Worm (Caenorhabditis elegans): Measurements from ENCODE around the gene cyp-13A5.

cyp-13A5 gene

DNA sequence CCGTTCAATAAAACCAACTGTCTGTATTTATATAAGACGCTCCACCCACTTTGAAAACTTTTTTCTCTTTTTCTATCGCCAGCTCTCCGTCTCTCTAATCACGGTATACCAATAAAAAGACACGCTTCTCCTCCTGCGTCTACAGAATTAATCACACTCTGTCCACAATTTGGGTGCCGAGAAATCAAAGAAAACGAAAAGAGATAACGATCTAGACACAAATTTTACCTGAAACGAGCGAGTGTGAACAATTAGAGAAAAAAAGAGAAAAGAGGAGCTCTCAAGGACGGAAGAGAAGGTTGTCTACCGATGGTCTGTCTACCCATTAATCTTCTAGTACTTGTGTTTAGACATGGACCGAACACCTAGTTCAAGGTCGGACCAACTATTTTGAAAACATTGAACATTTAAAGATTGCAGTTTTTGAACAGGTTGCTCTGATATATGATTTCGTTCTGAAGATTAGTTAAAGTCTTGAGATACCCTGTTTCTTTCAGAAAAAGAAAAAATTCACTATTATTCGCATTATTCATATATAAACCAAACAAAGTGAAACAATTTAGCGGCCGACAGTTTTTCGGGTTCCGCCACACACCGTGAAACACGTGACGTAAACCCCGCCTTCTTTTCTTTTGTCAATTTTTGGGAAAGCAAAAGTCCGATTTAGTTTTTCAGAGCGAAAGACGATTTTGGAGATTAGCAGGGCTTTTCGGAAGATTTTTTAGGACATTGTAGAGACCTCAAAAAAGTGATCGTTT, 12.6 kb downstream of the cyp-13A5 start, which contains the start of gene cyp-13A2:
Gene cyp-13A2 (minus strand): TSS at position 235 of the 758 bp plus-strand sequence.
- TF ChIP-seq arid-1 (GFP tag; conservative IDR thresholded peaks at IDR 0.05) (no peak), nhr-25 (tag; optimal IDR thresholded peaks at IDR 0.05; ENCODE audit: borderline replicate concordance, insufficient read depth) (peak; percentile 33), T20F7.1 (GFP tag; optimal IDR thresholded peaks at IDR 0.05) (peak; percentile 16), nhr-102 (tag; optimal IDR thresholded peaks at IDR 0.05) (peak; percentile 68), snpc-4 (tag; optimal IDR thresholded peaks at IDR 0.05) (peak; percentile 83), pha-4 (GFP tag; IDR thresholded peaks at IDR 0.05) (0 out of 2 replicates have a peak, but pooled peaks have one; percentile 13), pha-4 (tag; optimal IDR thresholded peaks at IDR 0.05) (peak; percentile 34), nhr-41 (GFP tag; IDR thresholded peaks at IDR 0.05) (no peak), unc-62 (GFP tag; optimal IDR thresholded peaks at IDR 0.05 in 1 of 2) (peak in 1 of 2 experiments; percentile 91), unc-62 (tag; optimal IDR thresholded peaks at IDR 0.05) (no peak), mep-1 (tag; optimal IDR thresholded peaks at IDR 0.05) (peak; percentile 58), nhr-48 (tag; optimal IDR thresholded peaks at IDR 0.05) (peak; percentile 29), Y48G9A.11 (GFP tag; IDR thresholded peaks at IDR 0.05) (0 out of 2 replicates have a peak, but pooled peaks have one; percentile 23), dve-1 (tag; optimal IDR thresholded peaks at IDR 0.05; ENCODE audit: insufficient read depth) (peak; percentile 77), mxl-2 (GFP tag; conservative IDR thresholded peaks at IDR 0.05) (no peak), mxl-3 (GFP tag; optimal IDR thresholded peaks at IDR 0.05) (no peak), ztf-11 (tag; optimal IDR thresholded peaks at IDR 0.05) (no peak), spr-1 (tag; optimal IDR thresholded peaks at IDR 0.05) (no peak), hlh-30 (tag; optimal IDR thresholded peaks at IDR 0.05; ENCODE audit: insufficient read depth) (peak; percentile 24), daf-16 (GFP tag; optimal IDR thresholded peaks at IDR 0.05) (no peak), daf-16 (tag; optimal IDR thresholded peaks at IDR 0.05) (peak; percentile 28), nhr-11 (tag; optimal IDR thresholded peaks at IDR 0.05) (peak; percentile 80), ces-1 (GFP tag; optimal IDR thresholded peaks at IDR 0.05) (no peak), php-3 (GFP tag; IDR thresholded peaks at IDR 0.05) (peak; percentile 64), lsy-2 (tag; optimal IDR thresholded peaks at IDR 0.05) (peak; percentile 22 to 50), ceh-20 (GFP tag; IDR thresholded peaks at IDR 0.05) (no peak; the same call in 1 of the 2 replicates), tra-1 (GFP tag; IDR thresholded peaks at IDR 0.05) (peak; percentile 27; the same call in 1 of the 2 replicates), nhr-28 (tag; optimal IDR thresholded peaks at IDR 0.05) (peak; percentile 86), pqm-1 (tag; optimal IDR thresholded peaks at IDR 0.05) (peak; percentile 46), nhr-10 (tag; optimal IDR thresholded peaks at IDR 0.05) (peak; percentile 57), lin-13 (GFP tag; optimal IDR thresholded peaks at IDR 0.05) (peak; percentile 5), nhr-77 (tag; optimal IDR thresholded peaks at IDR 0.05) (peak; percentile 15), skn-1 (tag; optimal IDR thresholded peaks at IDR 0.05) (no peak), dmd-6 (GFP tag; IDR thresholded peaks at IDR 0.05) (peak; percentile 87), mdl-1 (tag; optimal IDR thresholded peaks at IDR 0.05) (peak in 1 of 2 experiments; percentile 22), hlh-11 (tag; optimal IDR thresholded peaks at IDR 0.05) (peak; percentile 85)

DNA sequence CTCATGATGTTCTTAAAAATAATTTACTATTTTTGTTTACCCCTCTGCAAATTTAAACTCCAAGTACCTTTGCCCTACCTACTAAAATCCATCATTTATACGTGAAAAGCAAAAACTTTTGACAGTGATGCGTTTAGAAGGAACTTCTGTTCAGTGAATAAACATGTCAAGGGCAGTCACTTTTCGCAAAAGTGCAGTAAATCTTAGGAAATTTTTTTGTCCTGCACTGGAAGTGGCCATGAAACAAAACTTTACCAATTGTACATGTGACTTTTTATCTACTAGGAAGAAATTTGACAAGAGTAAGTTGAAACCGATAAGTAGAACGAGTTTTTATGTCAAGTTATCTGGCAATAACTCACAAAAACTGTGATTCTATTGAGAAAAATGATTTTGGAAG, 13.9 kb downstream of the cyp-13A5 start:
- no peak for TF ChIP-seq hlh-11 (tag; optimal IDR thresholded peaks at IDR 0.05)
- TF ChIP-seq nhr-25 (tag; optimal IDR thresholded peaks at IDR 0.05; ENCODE audit: borderline replicate concordance, insufficient read depth): peak; percentile 14

DNA sequence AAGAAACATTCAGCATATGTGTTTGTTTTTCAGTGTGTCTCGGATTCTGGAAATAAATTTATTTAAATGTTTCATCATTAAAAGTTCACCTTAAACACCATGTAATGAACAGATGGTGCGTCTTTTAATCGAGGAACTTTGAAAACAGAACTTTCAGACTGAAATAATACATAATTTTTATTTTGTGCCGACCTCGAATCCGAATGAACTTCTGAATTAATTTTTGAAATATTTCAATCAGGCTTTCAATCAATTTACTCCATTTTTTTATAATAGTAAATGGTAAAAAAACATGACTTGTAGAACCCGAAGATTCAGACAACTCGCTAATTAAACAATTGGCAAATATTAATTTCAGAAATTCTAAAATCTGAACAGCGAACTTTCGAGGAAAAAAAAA, 17.8 kb downstream of the cyp-13A5 start, which contains the start of gene T10B9.14:
Gene T10B9.14 (minus strand): TSS at position 101 of the 400 bp plus-strand sequence.
- no peak for TF ChIP-seq pha-4 (GFP tag; IDR thresholded peaks at IDR 0.05)
- no peak for TF ChIP-seq pha-4 (tag; optimal IDR thresholded peaks at IDR 0.05)
- TF ChIP-seq nhr-6 (tag; optimal IDR thresholded peaks at IDR 0.05): no peak
- no peak for TF ChIP-seq F49E8.2 (tag; optimal IDR thresholded peaks at IDR 0.05; ENCODE audit: borderline replicate concordance)
- no peak for TF ChIP-seq hmg-1.1 (GFP tag; IDR thresholded peaks at IDR 0.05)
- no peak for TF ChIP-seq F44E2.7 (GFP tag; IDR thresholded peaks at IDR 0.05)
- no peak for TF ChIP-seq hlh-11 (tag; optimal IDR thresholded peaks at IDR 0.05)
- no peak for TF ChIP-seq php-3 (GFP tag; IDR thresholded peaks at IDR 0.05)
- no peak for TF ChIP-seq ceh-82 (tag; optimal IDR thresholded peaks at IDR 0.05)
- no peak for TF ChIP-seq lsy-2 (tag; optimal IDR thresholded peaks at IDR 0.05)
- no peak for TF ChIP-seq mes-2 (tag; optimal IDR thresholded peaks at IDR 0.05; ENCODE audit: poor library complexity, severe bottlenecking)
- TF ChIP-seq nhr-10 (tag; optimal IDR thresholded peaks at IDR 0.05): no peak
- TF ChIP-seq gei-8 (GFP tag; optimal IDR thresholded peaks at IDR 0.05): no peak
- TF ChIP-seq mdl-1 (tag; optimal IDR thresholded peaks at IDR 0.05): no peak

Data from whole organism, L4 larva.